Worm (Caenorhabditis elegans) whole organism, dauer: ENCODE results near the gene srh-34.

Experiments used
- unc-62 ChIP-seq: sonication (generic microtip); optimal IDR thresholded peaks from 2 replicates; lab custom pipeline; 2017; ENCODE audit warnings: missing biosample characterization, missing genetic modification reagents, missing genetic modification characterization

srh-34 gene

DNA sequence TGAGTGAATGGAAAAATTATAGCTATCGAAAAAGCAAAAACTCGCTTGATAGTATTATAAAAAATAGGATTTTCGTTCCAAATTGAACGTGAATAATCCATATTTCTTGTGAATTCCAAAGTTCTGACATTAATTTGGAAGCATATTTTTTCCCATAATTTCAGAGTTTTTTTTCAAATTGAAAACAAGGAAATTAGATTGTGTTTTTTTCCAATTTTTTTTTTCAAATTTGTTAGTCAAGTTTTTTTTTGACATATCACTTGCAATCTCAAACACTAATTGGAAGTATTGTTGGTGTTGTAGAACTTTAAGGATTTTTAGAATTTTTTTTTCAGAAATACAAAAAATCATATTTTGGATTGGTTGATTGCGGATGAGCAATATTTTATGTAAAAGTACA, at the start of gene srh-34:
srh-34 (minus strand) TSS at position 101 of the 400 bp plus-strand sequence.
- TF ChIP-seq unc-62 (GFP tag; lab: Kevin White, UChicago): no peak

DNA sequence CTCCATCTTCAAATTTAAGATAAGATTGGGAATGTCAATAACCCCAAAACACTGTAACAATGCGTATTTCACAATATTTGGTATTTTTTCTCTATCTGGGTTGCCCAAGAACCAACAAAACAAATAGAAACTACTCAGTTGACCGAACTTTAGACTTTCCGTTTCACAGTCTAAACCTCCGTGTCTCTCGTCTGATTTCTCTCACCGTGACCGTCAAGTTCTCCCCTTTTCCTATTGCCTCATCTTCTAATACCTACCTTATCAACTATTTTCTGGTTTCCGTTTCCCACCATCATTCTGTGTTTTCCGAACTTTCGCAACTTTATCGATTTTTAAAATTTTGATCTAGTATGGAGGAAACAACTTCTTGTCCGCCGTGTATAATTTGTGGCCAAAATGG, 47.8 kb upstream of the srh-34 start, which contains the start of gene nhr-131:
nhr-131 (plus strand) TSS at position 87 of the 400 bp plus-strand sequence.
- TF ChIP-seq unc-62 (GFP tag; lab: Kevin White, UChicago): no peak

DNA sequence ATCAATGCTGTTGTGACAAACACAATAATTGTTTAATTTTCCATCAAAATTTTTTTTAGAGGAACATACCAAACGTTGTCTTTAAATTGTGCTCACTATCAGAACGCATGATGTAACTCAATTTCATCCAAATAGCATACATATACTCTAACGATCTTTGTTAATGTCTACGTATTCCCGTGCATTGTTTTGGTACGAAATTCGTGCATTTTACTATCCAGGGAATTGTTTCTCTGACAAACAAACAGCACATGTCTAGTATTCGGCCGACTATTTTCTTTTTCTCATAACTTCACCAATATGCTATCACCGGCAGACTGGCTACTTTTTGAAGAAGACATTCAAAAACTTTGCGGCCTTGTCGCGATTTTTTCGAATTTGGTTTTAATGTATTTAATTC, 45.0 kb upstream of the srh-34 start, which contains the start of gene str-196:
str-196 (plus strand) TSS at position 301 of the 400 bp plus-strand sequence.
- TF ChIP-seq unc-62 (GFP tag; lab: Kevin White, UChicago): no peak

DNA sequence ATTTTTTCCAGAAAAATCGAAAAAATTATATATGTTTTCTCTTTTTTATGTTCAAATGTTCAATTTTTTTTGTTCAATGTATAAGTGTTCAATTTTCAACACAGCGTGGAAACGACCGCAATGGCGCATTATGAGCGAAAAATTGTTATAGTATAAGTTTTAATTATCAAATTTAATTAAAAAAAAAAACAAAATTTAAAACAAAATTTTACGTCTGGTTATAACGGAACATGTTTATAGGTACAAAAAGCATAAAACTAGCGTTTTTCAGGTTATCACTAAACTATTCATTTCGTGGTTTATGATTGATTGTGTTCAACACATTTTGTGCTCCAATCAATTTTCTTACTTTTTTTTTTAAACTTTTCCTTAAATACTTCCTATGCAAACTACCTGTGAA, 42.8 kb upstream of the srh-34 start, which contains the start of gene nhr-106:
nhr-106 (plus strand) TSS at position 301 of the 400 bp plus-strand sequence.
- no peak for TF ChIP-seq unc-62 (GFP tag; lab: Kevin White, UChicago)

DNA sequence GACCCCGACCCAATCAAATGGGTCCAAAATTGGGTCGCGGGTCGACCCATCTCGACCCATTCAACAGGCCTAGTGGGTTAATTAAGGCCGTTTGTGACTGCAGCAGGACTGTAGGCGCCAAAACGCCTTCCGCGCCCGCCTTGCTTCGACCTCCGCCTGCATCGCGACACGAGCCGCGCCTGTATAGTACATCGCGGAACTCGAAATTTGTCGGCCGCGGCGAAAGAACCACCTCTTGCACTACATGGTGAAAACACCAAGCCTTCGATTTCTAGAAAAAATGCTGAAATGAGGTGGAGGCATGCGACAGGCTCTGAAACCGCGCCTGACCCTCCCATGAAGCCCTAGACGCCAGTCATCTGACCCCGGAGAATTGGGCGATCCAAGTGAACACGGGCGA, 41.5 kb upstream of the srh-34 start:
- no peak for TF ChIP-seq unc-62 (GFP tag; lab: Kevin White, UChicago)

DNA sequence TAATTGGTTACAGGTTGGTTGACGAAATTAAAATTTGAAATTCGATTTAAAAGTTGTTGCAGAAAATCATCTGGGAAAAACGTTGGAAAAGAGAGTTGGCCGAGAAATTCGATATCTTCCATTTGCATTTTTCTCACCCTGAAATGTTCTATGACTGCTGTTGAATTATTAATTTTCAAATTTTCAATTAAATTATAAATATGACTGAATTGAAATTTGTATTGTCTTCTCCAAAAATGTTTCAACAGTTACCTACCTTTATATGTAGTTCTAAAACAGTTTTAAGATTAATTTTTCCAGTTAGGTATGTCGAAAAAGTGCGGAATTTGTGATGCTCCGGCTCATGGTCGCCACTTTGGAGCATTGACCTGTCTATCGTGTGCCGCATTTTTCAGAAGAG, 40.2 kb upstream of the srh-34 start, which contains the start of gene nhr-211:
nhr-211 (plus strand) TSS at position 301 of the 400 bp plus-strand sequence.
- no peak for TF ChIP-seq unc-62 (GFP tag; lab: Kevin White, UChicago)

DNA sequence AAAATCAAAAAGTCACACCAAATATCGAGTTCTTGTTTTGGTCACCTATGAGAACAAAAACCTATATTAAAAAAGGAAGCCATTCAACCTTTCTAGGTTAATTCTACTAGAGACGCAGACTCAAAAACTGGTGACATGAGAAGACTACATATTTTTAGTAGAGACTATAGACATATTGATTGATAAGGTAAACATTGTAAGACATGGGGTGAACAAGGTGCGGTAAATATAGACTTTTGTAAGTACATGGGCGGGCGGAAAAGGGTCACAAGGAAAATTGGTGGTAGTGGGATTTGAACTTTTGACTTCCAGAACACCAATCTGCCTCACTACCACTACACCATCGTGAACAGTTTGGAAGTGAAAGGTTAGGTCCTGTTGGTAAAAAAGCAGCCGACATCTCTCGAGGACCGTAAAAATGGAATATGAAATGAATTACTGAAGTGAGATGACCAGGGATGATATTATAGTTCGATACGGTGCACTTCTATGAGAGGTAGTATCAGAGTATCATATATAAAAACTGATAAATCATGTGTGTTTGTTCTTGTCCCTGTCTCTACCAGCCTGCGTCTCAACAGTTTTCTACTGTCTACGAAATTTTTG, 37.9 kb upstream of the srh-34 start, which contains the start of gene nhr-212:
nhr-212 (plus strand) TSS at position 573 of the 606 bp plus-strand sequence.
- TF ChIP-seq unc-62 (GFP tag; lab: Kevin White, UChicago): no peak

DNA sequence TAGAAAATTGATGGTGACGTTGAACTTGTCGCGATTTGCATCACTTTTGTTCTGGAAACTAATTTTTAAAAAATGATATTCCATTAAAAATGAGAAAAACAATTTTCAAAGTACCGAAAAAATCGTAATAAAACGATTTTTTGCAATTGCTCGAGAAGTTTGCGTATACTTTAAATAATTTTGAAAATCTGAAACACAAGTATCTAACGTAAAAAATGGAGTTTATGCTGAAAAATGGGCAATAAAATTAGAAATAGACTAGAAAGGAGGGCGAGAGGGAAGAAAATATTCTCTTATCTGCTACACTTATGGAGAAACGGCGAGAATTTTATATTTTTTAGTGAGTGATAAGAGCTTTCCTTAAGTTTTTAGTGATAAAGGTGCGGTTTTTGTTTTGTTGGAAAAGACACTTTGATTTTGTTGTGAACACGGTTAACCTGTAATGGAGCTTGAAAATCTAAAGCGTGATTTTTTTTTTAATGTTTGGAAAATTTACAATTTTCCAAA, 36.9 kb upstream of the srh-34 start, which contains the start of gene nhr-130:
nhr-130 (minus strand) TSS at position 51 of the 507 bp plus-strand sequence.
- TF ChIP-seq unc-62 (GFP tag; lab: Kevin White, UChicago): no peak

DNA sequence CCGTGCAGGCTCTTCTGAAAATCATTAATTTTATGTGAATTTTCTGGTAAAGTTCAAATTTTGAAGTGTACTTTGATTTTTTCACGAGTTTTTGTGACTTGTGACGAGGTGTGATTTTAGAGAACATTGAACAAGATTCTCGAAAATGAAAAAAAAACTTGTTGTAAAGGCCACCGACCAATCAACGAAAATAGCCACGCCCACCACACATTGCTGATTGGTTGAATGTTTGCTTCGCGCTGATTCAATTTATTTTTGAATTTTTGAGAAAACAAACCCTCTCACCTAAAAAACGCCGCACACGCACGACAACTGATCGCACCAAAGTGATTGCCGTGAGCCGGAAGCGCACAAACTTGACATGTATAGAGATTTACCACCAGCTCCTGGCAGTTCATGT, 36.4 kb upstream of the srh-34 start:
- TF ChIP-seq unc-62 (GFP tag; lab: Kevin White, UChicago): no peak

DNA sequence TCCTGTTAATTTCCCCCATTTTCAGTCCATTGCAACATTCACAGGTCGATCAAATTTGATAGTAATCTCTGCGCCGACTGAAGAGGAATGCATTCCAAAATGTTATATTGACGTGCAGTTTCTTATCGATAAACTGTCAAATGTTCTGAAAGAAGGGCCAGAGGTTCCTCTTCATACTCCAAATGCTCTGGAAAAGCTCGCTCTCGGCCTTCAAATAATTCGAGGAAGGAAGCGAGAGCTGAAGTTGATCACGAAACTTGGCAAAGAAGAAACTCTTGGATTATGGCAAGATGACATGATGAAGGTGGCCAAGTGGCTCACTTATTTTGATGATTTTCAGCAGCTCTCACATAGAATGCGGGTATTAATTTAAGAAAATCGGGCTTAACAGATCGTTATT, 32.6 kb upstream of the srh-34 start:
- TF ChIP-seq unc-62 (GFP tag; lab: Kevin White, UChicago): no peak

DNA sequence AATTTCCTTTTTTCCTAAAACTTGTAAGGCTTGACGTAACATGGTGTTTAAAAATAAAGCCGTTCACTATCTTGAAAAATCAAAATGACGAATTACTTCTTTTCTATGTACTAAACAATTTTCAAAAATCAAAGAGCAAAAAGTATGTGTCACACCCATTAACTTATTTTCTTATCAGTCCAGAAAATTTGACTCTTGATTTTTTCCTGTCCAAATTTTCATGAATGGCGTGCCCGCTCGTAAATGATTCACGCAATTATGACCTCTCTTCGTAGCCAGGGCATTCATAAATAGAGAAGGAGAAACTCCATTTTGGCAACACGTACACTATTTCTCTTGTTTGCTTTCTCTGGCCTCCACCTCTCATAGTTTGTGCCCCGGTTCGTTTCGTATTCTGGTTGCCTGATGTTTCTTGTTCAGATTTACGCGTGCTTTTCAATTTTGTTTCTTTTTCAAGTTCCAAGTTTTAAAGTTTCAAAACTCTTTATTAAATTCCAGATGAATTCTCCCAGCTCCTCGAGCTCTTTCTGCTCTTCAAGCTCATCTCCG, 31.3 kb upstream of the srh-34 start, which contains the start of gene nhr-55:
nhr-55 (plus strand) TSS at position 499 of the 549 bp plus-strand sequence.
- TF ChIP-seq unc-62 (GFP tag; lab: Kevin White, UChicago): no peak

DNA sequence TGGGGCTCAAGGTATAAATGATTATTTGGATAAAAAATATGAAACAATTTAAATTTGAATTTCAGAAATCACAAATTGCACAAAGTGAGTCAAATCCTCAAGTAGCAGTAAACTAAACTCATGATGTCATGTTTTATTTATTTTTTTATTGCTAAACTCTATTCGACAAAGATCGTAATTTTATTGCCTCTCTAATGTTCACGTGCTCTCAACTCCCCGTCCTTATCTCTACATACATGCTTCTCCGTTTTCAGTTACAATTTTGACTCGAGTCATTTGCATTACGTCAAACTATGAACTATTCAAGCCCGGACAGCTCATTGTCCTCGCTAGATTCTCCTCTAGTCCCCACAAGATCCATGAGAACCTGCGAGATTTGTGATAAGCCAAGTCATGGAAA, 28.0 kb upstream of the srh-34 start, which contains the start of gene nhr-99:
nhr-99 (plus strand) TSS at position 263 of the 400 bp plus-strand sequence.
- no peak for TF ChIP-seq unc-62 (GFP tag; lab: Kevin White, UChicago)

DNA sequence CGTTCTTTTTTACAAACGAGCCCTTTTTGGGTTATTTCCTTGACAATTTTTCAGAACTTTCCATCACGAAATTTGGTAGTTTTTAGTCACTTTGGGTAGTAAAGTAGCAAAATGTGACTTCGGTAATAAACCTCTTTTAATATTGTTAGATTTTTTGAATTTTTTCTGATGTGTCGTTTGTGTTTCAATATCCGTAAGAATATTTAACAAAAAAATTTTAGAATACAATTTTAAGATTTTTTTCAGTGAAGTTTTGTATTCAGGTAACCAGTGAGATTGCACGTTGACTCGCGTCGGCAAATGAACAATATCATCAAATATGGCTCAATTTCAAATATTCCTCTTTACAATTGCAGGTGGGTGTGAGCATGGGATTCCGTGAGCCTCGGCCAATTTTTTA, 26.1 kb upstream of the srh-34 start, which contains the start of gene srt-31:
srt-31 (plus strand) TSS at position 301 of the 400 bp plus-strand sequence.
- TF ChIP-seq unc-62 (GFP tag; lab: Kevin White, UChicago): no peak

DNA sequence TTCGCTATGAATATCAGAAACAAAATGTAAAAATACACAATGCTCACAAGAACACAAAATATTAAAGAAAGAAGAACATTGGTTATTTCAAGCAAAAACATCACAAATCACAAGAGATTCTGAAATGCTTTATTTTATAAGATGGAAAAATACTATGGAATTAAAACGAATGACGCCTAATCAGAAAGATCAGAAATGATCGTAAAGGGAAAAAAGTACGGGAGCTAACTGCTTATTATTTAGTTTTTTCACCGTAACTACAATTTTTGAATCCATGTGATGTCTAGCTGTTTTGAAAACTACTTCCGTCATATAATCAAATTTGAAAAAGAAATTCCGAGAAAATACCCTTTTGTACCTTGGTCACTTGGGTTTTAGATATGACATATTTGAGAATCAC, 22.0 kb upstream of the srh-34 start, which contains the start of gene srbc-57:
srbc-57 (minus strand) TSS at position 101 of the 400 bp plus-strand sequence.
- no peak for TF ChIP-seq unc-62 (GFP tag; lab: Kevin White, UChicago)

DNA sequence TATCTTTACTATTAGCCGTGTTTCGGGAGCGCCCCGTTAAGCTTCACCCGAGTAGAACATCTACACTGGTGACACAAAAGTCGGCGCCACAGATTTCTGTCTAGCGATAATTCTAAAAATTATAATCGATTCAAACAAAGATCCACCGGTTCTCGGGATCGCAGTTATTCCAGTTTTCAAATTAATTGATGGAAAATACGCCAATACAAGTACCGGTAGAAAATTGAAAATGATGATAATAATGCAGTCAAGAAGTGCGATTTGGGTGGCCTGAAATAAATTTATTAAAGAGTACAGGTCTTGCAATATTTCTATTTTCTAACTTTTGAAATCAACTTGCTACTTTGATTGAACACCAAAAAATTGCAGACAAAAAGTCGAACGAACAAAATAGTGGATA, 21.0 kb upstream of the srh-34 start:
- no peak for TF ChIP-seq unc-62 (GFP tag; lab: Kevin White, UChicago)

DNA sequence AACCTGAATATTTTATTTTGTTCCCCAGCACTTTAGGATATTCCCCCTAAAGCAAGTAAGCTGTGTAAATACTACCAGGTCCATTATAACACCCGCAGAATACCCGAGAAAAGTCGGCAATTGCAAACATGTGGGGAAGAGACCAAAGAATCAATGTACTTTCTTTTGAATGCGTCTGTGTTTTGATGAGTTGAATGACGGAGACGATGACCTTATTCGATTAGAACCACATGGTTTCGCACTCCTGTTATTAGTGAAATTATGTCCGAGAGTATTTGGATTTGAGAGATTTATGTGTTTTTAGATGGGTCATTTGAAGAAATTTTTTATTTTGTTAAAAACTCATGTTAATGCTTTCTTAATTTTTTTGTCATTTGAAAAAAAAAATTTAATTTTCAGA, 18.9 kb upstream of the srh-34 start:
- no peak for TF ChIP-seq unc-62 (GFP tag; lab: Kevin White, UChicago)
